Fruit fly (Drosophila melanogaster) whole organism, prepupa: ENCODE measurements around the gene Mms19.
A peak's percentile ranks its signal among the peaks of the same experiment; 100 is the strongest.

Experiments used
- Blimp-1 ChIP-seq: fragments of 200-800 bp; sonication (Bioruptor generic); optimal IDR thresholded peaks from 3 replicates; lab custom pipeline; 2017; ENCODE audit warnings: missing biosample characterization, missing genetic modification characterization, mild to moderate bottlenecking, moderate library complexity, missing genetic modification reagents
- CG10631 ChIP-seq: fragments of 200-800 bp; sonication (Bioruptor generic); optimal IDR thresholded peaks from 2 replicates; lab custom pipeline; 2016; ENCODE audit warnings: missing biosample characterization, missing genetic modification characterization
- CG10669 ChIP-seq: fragments of 200-800 bp; sonication (Bioruptor generic); optimal IDR thresholded peaks from 3 replicates; lab custom pipeline; 2018; ENCODE audit warnings: missing biosample characterization, mild to moderate bottlenecking, missing genetic modification characterization, moderate library complexity
- CG11902 ChIP-seq: fragments of 200-800 bp; sonication (Bioruptor generic); optimal IDR thresholded peaks from 3 replicates; lab custom pipeline; 2016; ENCODE audit warnings: missing biosample characterization, missing genetic modification characterization
- CG1621 ChIP-seq: fragments of 200-800 bp; sonication (Bioruptor generic); optimal IDR thresholded peaks from 3 replicates; lab custom pipeline; 2018; ENCODE audit warnings: missing biosample characterization, mild to moderate bottlenecking, missing genetic modification characterization
- CG16779 ChIP-seq: fragments of 200-800 bp; sonication (Bioruptor generic); optimal IDR thresholded peaks from 3 replicates; lab custom pipeline; 2017; ENCODE audit warnings: missing biosample characterization, mild to moderate bottlenecking, missing genetic modification characterization
- CG31627 ChIP-seq: fragments of 200-800 bp; sonication (Bioruptor generic); optimal IDR thresholded peaks from 3 replicates; lab custom pipeline; 2016; ENCODE audit warnings: missing biosample characterization, missing genetic modification characterization
- CG32006 ChIP-seq: fragments of 200-800 bp; sonication (Bioruptor generic); optimal IDR thresholded peaks from 3 replicates; lab custom pipeline; 2017; ENCODE audit warnings: missing biosample characterization, mild to moderate bottlenecking, missing genetic modification characterization
- CG34406 ChIP-seq: fragments of 200-800 bp; sonication (Bioruptor generic); optimal IDR thresholded peaks from 3 replicates; lab custom pipeline; 2016; ENCODE audit warnings: missing biosample characterization, missing genetic modification characterization
- CG6276 ChIP-seq: fragments of 200-800 bp; sonication (Bioruptor generic); optimal IDR thresholded peaks from 2 replicates; lab custom pipeline; 2017; ENCODE audit warnings: missing biosample characterization, mild to moderate bottlenecking, missing genetic modification characterization
- CG6792 ChIP-seq: fragments of 200-800 bp; sonication (Bioruptor generic); optimal IDR thresholded peaks from 3 replicates; lab custom pipeline; 2016; ENCODE audit warnings: missing biosample characterization, missing genetic modification characterization
- CG6808 ChIP-seq: fragments of 200-800 bp; sonication (Bioruptor generic); optimal IDR thresholded peaks from 3 replicates; lab custom pipeline; 2017; ENCODE audit warnings: missing biosample characterization, missing genetic modification characterization, mild to moderate bottlenecking, moderate library complexity, missing genetic modification reagents
- CG7368 ChIP-seq: fragments of 200-800 bp; sonication (Bioruptor generic); optimal IDR thresholded peaks from 3 replicates; lab custom pipeline; 2016; ENCODE audit warnings: missing biosample characterization, missing genetic modification characterization
- CG8119 ChIP-seq: fragments of 200-800 bp; sonication (Bioruptor generic); IDR thresholded peaks from 3 replicates; pipeline ENCODE4 v1.3.6; 2022; ENCODE audit warnings: missing biosample characterization, missing genetic modification characterization
- CG8632 ChIP-seq: fragments of 200-800 bp; sonication (Bioruptor generic); optimal IDR thresholded peaks from 3 replicates; lab custom pipeline; 2016; ENCODE audit warnings: missing biosample characterization, missing genetic modification characterization
- CG9139 ChIP-seq: fragments of 200-800 bp; sonication (Bioruptor generic); optimal IDR thresholded peaks from 3 replicates; lab custom pipeline; 2017; ENCODE audit warnings: missing biosample characterization, mild to moderate bottlenecking, missing genetic modification characterization
- Eip75B ChIP-seq: fragments of 200-800 bp; sonication (Bioruptor generic); optimal IDR thresholded peaks from 3 replicates; lab custom pipeline; 2016; ENCODE audit warnings: missing biosample characterization, missing genetic modification characterization
- Eip78C ChIP-seq: fragments of 200-800 bp; sonication (Bioruptor generic); peaks from one replicate; lab custom pipeline; 2016; ENCODE audit warnings: missing biosample characterization, missing genetic modification characterization
- Eip93F ChIP-seq: fragments of 200-800 bp; sonication (Bioruptor generic); optimal IDR thresholded peaks from 2 replicates; lab custom pipeline; 2016; ENCODE audit warnings: missing biosample characterization, mild to moderate bottlenecking, missing genetic modification characterization
- Ets21C ChIP-seq: fragments of 200-800 bp; sonication (Bioruptor generic); optimal IDR thresholded peaks from 3 replicates; lab custom pipeline; 2016; ENCODE audit warnings: missing biosample characterization, missing genetic modification characterization
- Ets96B ChIP-seq: fragments of 200-800 bp; optimal IDR thresholded peaks from 2 replicates; lab custom pipeline; 2019; ENCODE audit warnings: missing biosample characterization, mild to moderate bottlenecking, missing genetic modification characterization, moderate library complexity
- Hr38 ChIP-seq: sonication (Bioruptor generic); optimal IDR thresholded peaks from 2 replicates; lab custom pipeline; 2016; ENCODE audit warnings: missing biosample characterization, missing genetic modification characterization
- Hr39 ChIP-seq: fragments of 200-800 bp; sonication (Bioruptor generic); optimal IDR thresholded peaks from 2 replicates; lab custom pipeline; 2016; ENCODE audit warnings: missing biosample characterization, missing genetic modification characterization
- Hr4 ChIP-seq: fragments of 200-800 bp; sonication (Bioruptor generic); optimal IDR thresholded peaks from 3 replicates; lab custom pipeline; 2016; ENCODE audit warnings: missing biosample characterization, missing genetic modification characterization
- Met ChIP-seq: fragments of 200-800 bp; sonication (Bioruptor generic); optimal IDR thresholded peaks from 3 replicates; lab custom pipeline; 2016; ENCODE audit warnings: missing biosample characterization, missing genetic modification characterization
- Smox ChIP-seq: fragments of 200-800 bp; sonication (Bioruptor generic); optimal IDR thresholded peaks from 3 replicates; lab custom pipeline; 2016; ENCODE audit warnings: missing biosample characterization, missing genetic modification characterization
- Sox102F ChIP-seq: fragments of 200-800 bp; sonication (Bioruptor generic); optimal IDR thresholded peaks from 2 replicates; lab custom pipeline; 2016; ENCODE audit warnings: missing biosample characterization, mild to moderate bottlenecking, missing genetic modification characterization
- Sox14 ChIP-seq: fragments of 200-800 bp; sonication (Bioruptor generic); optimal IDR thresholded peaks from 3 replicates; lab custom pipeline; 2016; ENCODE audit warnings: missing biosample characterization, missing genetic modification characterization
- Sox15 ChIP-seq: fragments of 200-800 bp; sonication (Bioruptor generic); optimal IDR thresholded peaks from 3 replicates; lab custom pipeline; 2016; ENCODE audit warnings: missing biosample characterization, missing genetic modification characterization
- achi ChIP-seq: fragments of 200-800 bp; sonication (Bioruptor generic); optimal IDR thresholded peaks from 3 replicates; lab custom pipeline; 2016; ENCODE audit warnings: missing biosample characterization, missing genetic modification characterization
- acj6 ChIP-seq: fragments of 200-800 bp; sonication (Bioruptor generic); optimal IDR thresholded peaks from 3 replicates; lab custom pipeline; 2016; ENCODE audit warnings: missing biosample characterization, missing genetic modification characterization
- cyc ChIP-seq: fragments of 200-800 bp; sonication (Bioruptor generic); optimal IDR thresholded peaks from 3 replicates; lab custom pipeline; 2016; ENCODE audit warnings: missing biosample characterization, missing genetic modification characterization
- dac ChIP-seq: fragments of 200-800 bp; sonication (Bioruptor generic); optimal IDR thresholded peaks from 2 replicates; lab custom pipeline; 2017; ENCODE audit warnings: missing biosample characterization, mild to moderate bottlenecking, missing genetic modification characterization
- eg ChIP-seq: fragments of 200-800 bp; sonication (Bioruptor generic); IDR thresholded peaks from 3 replicates; pipeline ENCODE4 v1.3.6; 2022; ENCODE audit warnings: missing biosample characterization, missing genetic modification characterization
- esn ChIP-seq: fragments of 200-800 bp; sonication (Bioruptor generic); optimal IDR thresholded peaks from 2 replicates; lab custom pipeline; 2016; ENCODE audit warnings: missing biosample characterization, mild to moderate bottlenecking, missing genetic modification characterization, moderate library complexity
- fd85E ChIP-seq: fragments of 200-800 bp; sonication (Bioruptor generic); optimal IDR thresholded peaks from 3 replicates; lab custom pipeline; 2016; ENCODE audit warnings: missing biosample characterization, missing genetic modification characterization
- lz ChIP-seq: fragments of 200-800 bp; sonication (Bioruptor generic); optimal IDR thresholded peaks from 3 replicates; lab custom pipeline; 2016; ENCODE audit warnings: missing biosample characterization, missing genetic modification characterization
- net ChIP-seq: fragments of 200-800 bp; sonication (Bioruptor generic); optimal IDR thresholded peaks from 3 replicates; lab custom pipeline; 2016; ENCODE audit warnings: missing biosample characterization, missing genetic modification characterization
- pdm3 ChIP-seq: fragments of 200-800 bp; sonication (Bioruptor generic); optimal IDR thresholded peaks from 3 replicates; lab custom pipeline; 2016; ENCODE audit warnings: missing biosample characterization, missing genetic modification characterization
- salr ChIP-seq, 2 experiments: fragments of 200-800 bp; sonication (Bioruptor generic); optimal IDR thresholded peaks; 3 replicates each; lab custom pipeline; 2016 to 2018; ENCODE audit warnings: missing biosample characterization in 2 of 2, missing genetic modification characterization in 2 of 2, mild to moderate bottlenecking in 1 of 2
- ss ChIP-seq, 2 experiments: fragments of 200-800 bp; sonication (Bioruptor generic); optimal IDR thresholded peaks; 2 replicates in 1 of 2; 3 replicates in 1 of 2; lab custom pipeline; 2017 to 2018; ENCODE audit warnings: mild to moderate bottlenecking in 2 of 2, missing biosample characterization in 2 of 2, missing genetic modification characterization in 2 of 2, moderate library complexity in 1 of 2
- topi ChIP-seq: fragments of 200-800 bp; sonication (Bioruptor generic); optimal IDR thresholded peaks from 3 replicates; lab custom pipeline; 2016; ENCODE audit warnings: missing biosample characterization, missing genetic modification characterization
- vri ChIP-seq: fragments of 200-800 bp; sonication (Bioruptor generic); optimal IDR thresholded peaks from 3 replicates; lab custom pipeline; 2016; ENCODE audit warnings: missing biosample characterization, mild to moderate bottlenecking, missing genetic modification characterization

The Mms19 gene

dm6 chr3R:5270806-5271205, 38.5 kb downstream of the Mms19 start (continued):
- TF ChIP-seq achi (no peak), CG16779 (tag; lab: Kevin White, UChicago) (no peak), Eip78C (GFP tag; lab: Kevin White, UChicago) (peak; percentile 77), CG34406 (no peak), Eip75B (GFP tag; lab: Kevin White, UChicago) (peak; percentile 44), CG6808 (GFP tag; lab: Kevin White, UChicago) (peak; percentile 48), Hr38 (GFP tag; lab: Kevin White, UChicago) (no peak), CG9139 (GFP tag; lab: Kevin White, UChicago) (no peak), acj6 (GFP tag; lab: Kevin White, UChicago) (no peak), Met (no peak), Sox102F (no peak), pdm3 (GFP tag; lab: Kevin White, UChicago) (peak; percentile 44), CG10631 (GFP tag; lab: Kevin White, UChicago) (peak; percentile 17), CG10669 (GFP tag; lab: Kevin White, UChicago) (no peak), Blimp-1 (GFP tag; lab: Kevin White, UChicago) (no peak), CG11902 (GFP tag; lab: Kevin White, UChicago) (no peak), fd85E (GFP tag; lab: Kevin White, UChicago) (no peak), Hr4 (GFP tag; lab: Kevin White, UChicago) (peak; percentile 56), cyc (GFP tag; lab: Kevin White, UChicago) (peak; percentile 10), eg (no peak), CG8632 (GFP tag; lab: Kevin White, UChicago) (no peak), topi (no peak), Sox15 (GFP tag; lab: Kevin White, UChicago) (no peak), esn (GFP tag; lab: Kevin White, UChicago) (peak; percentile 24), Eip93F (GFP tag; lab: Kevin White, UChicago) (no peak), lz (GFP tag; lab: Kevin White, UChicago) (no peak), CG8119 (GFP tag; lab: Robert Waterston, UW) (no peak), Sox14 (peak; percentile 29), CG6276 (no peak), CG1621 (no peak), CG31627 (GFP tag; lab: Kevin White, UChicago) (peak; percentile 8), net (no peak), ss (GFP tag; optimal IDR thresholded peaks at IDR 0.05; lab: Kevin White, UChicago) (peak in 1 of 2 experiments; percentile 27), dac (GFP tag; lab: Kevin White, UChicago) (no peak), CG6792 (peak; percentile 30)

dm6 chr3R:5277735-5278134, 45.4 kb downstream of the Mms19 start, which contains the start of gene CG31538:
CG31538 (minus strand) TSS chr3R:5277835.
- TF ChIP-seq CG32006 (GFP tag; lab: Kevin White, UChicago): no peak
- no peak for TF ChIP-seq Smox
- no peak for TF ChIP-seq Blimp-1 (GFP tag; lab: Kevin White, UChicago)
- TF ChIP-seq, all 60 proteins: peak for 0

- TF ChIP-seq net: no peak
- TF ChIP-seq vri: peak; percentile 81
Measured at dm6 chr3R:5278627-5279026, 46.3 kb downstream of the Mms19 start.

DNA sequence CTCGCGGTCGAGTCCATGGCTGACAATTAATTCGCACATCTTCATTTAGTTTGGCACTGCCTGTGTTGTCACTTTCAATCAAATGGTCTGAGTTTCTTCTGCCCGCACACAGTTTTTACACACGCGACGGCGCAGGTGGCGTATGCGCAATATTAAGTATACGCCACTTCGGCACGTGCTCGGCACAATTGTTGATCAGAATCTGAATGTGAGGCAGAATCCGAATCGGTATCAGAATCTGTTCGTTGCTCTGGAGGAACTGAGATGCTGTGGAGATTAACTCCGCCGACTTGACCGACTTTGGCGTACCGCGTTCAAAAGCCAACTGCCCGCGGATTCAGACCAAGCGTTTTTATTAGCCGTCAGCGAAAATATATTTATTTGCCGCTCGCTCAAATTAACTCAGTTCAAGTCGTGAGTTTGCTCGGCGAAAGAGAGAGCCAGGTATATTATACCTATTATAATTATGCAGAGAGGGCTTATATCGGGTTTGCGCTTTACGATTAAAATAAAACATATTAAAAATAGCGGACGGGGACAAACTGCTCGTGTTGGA, 47.3 kb downstream of the Mms19 start:
- TF ChIP-seq pdm3 (GFP tag; lab: Kevin White, UChicago) (no peak), Sox102F (no peak), Eip93F (GFP tag; lab: Kevin White, UChicago) (no peak), CG7368 (no peak), Eip78C (GFP tag; lab: Kevin White, UChicago) (no peak), Hr4 (GFP tag; lab: Kevin White, UChicago) (no peak), Ets21C (GFP tag; lab: Kevin White, UChicago) (no peak), Hr39 (no peak), acj6 (GFP tag; lab: Kevin White, UChicago) (no peak), CG34406 (no peak), CG8119 (GFP tag; lab: Robert Waterston, UW) (no peak), salr (GFP tag; optimal IDR thresholded peaks at IDR 0.05; lab: Kevin White, UChicago) (no peak), cyc (GFP tag; lab: Kevin White, UChicago) (no peak), net (no peak), Ets96B (tag; lab: Kevin White, UChicago) (no peak), Sox15 (GFP tag; lab: Kevin White, UChicago) (no peak)
